Worm (Caenorhabditis elegans) whole organism, L1 larva: ENCODE data around the gene R10E4.9.
A peak's percentile ranks its signal among the peaks of the same experiment; 100 is the strongest.

Source experiments
- C16A3.4 ChIP-seq: fragments of 150-350 bp; optimal IDR thresholded peaks from 2 replicates; lab custom pipeline; 2014; ENCODE audit warnings: missing biosample characterization, missing genetic modification characterization
- C34B4.2 ChIP-seq: sonication (generic microtip); optimal IDR thresholded peaks from 2 replicates; lab custom pipeline; 2017; ENCODE audit warnings: mild to moderate bottlenecking, missing genetic modification characterization, missing compliant biosample characterization
- F16B12.6 ChIP-seq: fragments of 150-350 bp; optimal IDR thresholded peaks from 2 replicates; lab custom pipeline; 2014; ENCODE audit warnings: missing biosample characterization, missing genetic modification characterization
- Y116A8C.19 ChIP-seq: sonication (generic microtip); optimal IDR thresholded peaks from 2 replicates; lab custom pipeline; 2016; ENCODE audit warnings: missing compliant biosample characterization, missing genetic modification characterization, borderline replicate concordance
- aha-1 ChIP-seq: fragments of 150-350 bp; optimal IDR thresholded peaks from 2 replicates; lab custom pipeline; 2014; ENCODE audit warnings: missing biosample characterization, missing genetic modification characterization
- alr-1 ChIP-seq: fragments of 200-800 bp; sonication (Bioruptor generic); optimal IDR thresholded peaks from 2 replicates; lab custom pipeline; 2018; ENCODE audit warnings: borderline replicate concordance, mild to moderate bottlenecking, missing genetic modification characterization, missing compliant biosample characterization
- aly-2 ChIP-seq: fragments of 150-350 bp; optimal IDR thresholded peaks from 2 replicates; lab custom pipeline; 2014; ENCODE audit warnings: missing biosample characterization, missing genetic modification characterization
- blmp-1 ChIP-seq: fragments of 150-350 bp; optimal IDR thresholded peaks from 2 replicates; lab custom pipeline; 2014; ENCODE audit warnings: missing biosample characterization, missing genetic modification characterization
- ceh-8 ChIP-seq: fragments of 200-800 bp; sonication (Bioruptor generic); optimal IDR thresholded peaks from 2 replicates; lab custom pipeline; 2018; ENCODE audit warnings: mild to moderate bottlenecking, missing genetic modification characterization, moderate library complexity, missing compliant biosample characterization
- ceh-82 ChIP-seq, 3 experiments: fragments of 150-350 bp in 1 of 3; sonication (generic microtip) in 2 of 3; optimal IDR thresholded peaks; 2 replicates each; lab custom pipeline; 2014 to 2017; ENCODE audit warnings: missing biosample characterization in 3 of 3, missing genetic modification characterization in 3 of 3
- ceh-88 ChIP-seq: fragments of 200-800 bp; sonication (Bioruptor generic); IDR thresholded peaks from 2 replicates; pipeline ENCODE4 v1.3.6; 2022; ENCODE audit warnings: missing genetic modification characterization, missing compliant biosample characterization
- ceh-90 ChIP-seq: sonication (generic microtip); optimal IDR thresholded peaks from 2 replicates; lab custom pipeline; 2016; ENCODE audit warnings: missing genetic modification characterization, missing compliant biosample characterization
- dsc-1 ChIP-seq: sonication (generic microtip); optimal IDR thresholded peaks from 2 replicates; lab custom pipeline; 2016; ENCODE audit warnings: mild to moderate bottlenecking, missing genetic modification characterization, missing compliant biosample characterization
- efl-1 ChIP-seq, 4 experiments: fragments of 150-350 bp; optimal IDR thresholded peaks in 3 of 4; peaks in 1 of 4; 1 replicate in 1 of 4; 2 replicates in 3 of 4; lab custom pipeline; 2014; ENCODE audit warnings: missing biosample characterization in 2 of 4, missing genetic modification characterization in 2 of 4, missing genetic modification reagents in 2 of 4
- elt-2 ChIP-seq: sonication (generic microtip); optimal IDR thresholded peaks from 2 replicates; lab custom pipeline; 2016; ENCODE audit warnings: missing genetic modification characterization, mild to moderate bottlenecking, inconsistent platforms, missing compliant biosample characterization, missing genetic modification reagents
- elt-3 ChIP-seq, 6 experiments: fragments of 150-350 bp in 1 of 6; sonication (generic microtip); optimal IDR thresholded peaks; 2 replicates each; lab custom pipeline; 2017 to 2018; ENCODE audit warnings: missing biosample characterization in 6 of 6, missing genetic modification characterization in 6 of 6, inconsistent platforms in 1 of 6
- ets-5 ChIP-seq: fragments of 200-800 bp; sonication (Bioruptor generic); IDR thresholded peaks from 2 replicates; pipeline ENCODE4 v1.3.6; 2022; ENCODE audit warnings: missing genetic modification characterization, missing compliant biosample characterization
- fkh-4 ChIP-seq: sonication (generic microtip); optimal IDR thresholded peaks from 2 replicates; lab custom pipeline; 2016; ENCODE audit warnings: missing compliant biosample characterization, missing genetic modification characterization, borderline replicate concordance
- fkh-8 ChIP-seq: sonication (generic microtip); optimal IDR thresholded peaks from 2 replicates; lab custom pipeline; 2016; ENCODE audit warnings: mild to moderate bottlenecking, missing genetic modification characterization, missing compliant biosample characterization
- grh-1 ChIP-seq: fragments of 200-800 bp; sonication (Bioruptor generic); IDR thresholded peaks from 2 replicates; pipeline ENCODE4 v1.3.6; 2022; ENCODE audit warnings: missing genetic modification reagents, missing genetic modification characterization, missing compliant biosample characterization
- hlh-17 ChIP-seq: fragments of 200-800 bp; sonication (Bioruptor generic); optimal IDR thresholded peaks from 2 replicates; lab custom pipeline; 2018; ENCODE audit warnings: missing genetic modification characterization, mild to moderate bottlenecking, missing compliant biosample characterization, moderate library complexity, borderline replicate concordance
- hpl-2 ChIP-seq: fragments of 150-350 bp; optimal IDR thresholded peaks from 2 replicates; lab custom pipeline; 2014; ENCODE audit warnings: missing biosample characterization, missing genetic modification reagents, missing genetic modification characterization
- irx-1 ChIP-seq: sonication (generic microtip); optimal IDR thresholded peaks from 2 replicates; lab custom pipeline; 2016; ENCODE audit warnings: missing genetic modification characterization, missing compliant biosample characterization
- isw-1 ChIP-seq: fragments of 200-800 bp; sonication (Bioruptor generic); IDR thresholded peaks from 2 replicates; pipeline ENCODE4 v1.3.6; 2022; ENCODE audit warnings: missing genetic modification characterization, missing compliant biosample characterization
- lin-14 ChIP-seq: fragments of 200-800 bp; sonication (Bioruptor generic); optimal IDR thresholded peaks from 2 replicates; lab custom pipeline; 2018; ENCODE audit warnings: mild to moderate bottlenecking, missing genetic modification characterization, moderate library complexity, missing compliant biosample characterization
- lin-15B ChIP-seq: fragments of 150-350 bp; sonication (generic microtip); optimal IDR thresholded peaks from 3 replicates; lab custom pipeline; 2014; ENCODE audit warnings: missing biosample characterization, missing genetic modification characterization
- lin-39 ChIP-seq: fragments of 150-350 bp; optimal IDR thresholded peaks from 2 replicates; lab custom pipeline; 2014; ENCODE audit warnings: missing biosample characterization, missing genetic modification reagents, missing genetic modification characterization
- lir-3 ChIP-seq: sonication (generic microtip); optimal IDR thresholded peaks from 2 replicates; lab custom pipeline; 2016; ENCODE audit warnings: mild to moderate bottlenecking, missing genetic modification characterization, moderate library complexity, missing compliant biosample characterization; ENCODE audit not compliant: poor library complexity
- mab-9 ChIP-seq: fragments of 200-800 bp; sonication (Bioruptor generic); IDR thresholded peaks from 2 replicates; pipeline ENCODE4 v1.3.6; 2022; ENCODE audit warnings: missing genetic modification reagents, missing genetic modification characterization, missing compliant biosample characterization
- mdl-1 ChIP-seq, 2 experiments: fragments of 150-350 bp; optimal IDR thresholded peaks; 2 replicates each; lab custom pipeline; 2014 to 2017; ENCODE audit warnings: missing biosample characterization in 2 of 2, missing genetic modification characterization in 2 of 2, inconsistent platforms in 1 of 2
- mef-2 ChIP-seq: fragments of 150-350 bp; optimal IDR thresholded peaks from 2 replicates; lab custom pipeline; 2014; ENCODE audit warnings: missing biosample characterization, missing genetic modification characterization
- mep-1 ChIP-seq: fragments of 150-350 bp; optimal IDR thresholded peaks from 2 replicates; lab custom pipeline; 2014; ENCODE audit warnings: missing biosample characterization, missing genetic modification characterization
- nhr-11 ChIP-seq: fragments of 150-350 bp; optimal IDR thresholded peaks from 2 replicates; lab custom pipeline; 2014; ENCODE audit warnings: missing biosample characterization, missing genetic modification characterization
- nhr-19 ChIP-seq: fragments of 200-800 bp; sonication (Bioruptor generic); conservative IDR thresholded peaks from 2 replicates; pipeline ENCODE4 v1.3.6; 2022; ENCODE audit warnings: missing genetic modification characterization, missing compliant biosample characterization
- nhr-20 ChIP-seq: sonication (generic microtip); optimal IDR thresholded peaks from 2 replicates; lab custom pipeline; 2016; ENCODE audit warnings: mild to moderate bottlenecking, missing genetic modification characterization, missing compliant biosample characterization
- nhr-237 ChIP-seq: fragments of 150-350 bp; optimal IDR thresholded peaks from 2 replicates; lab custom pipeline; 2014; ENCODE audit warnings: missing biosample characterization, missing genetic modification characterization
- nhr-71 ChIP-seq: sonication (generic microtip); optimal IDR thresholded peaks from 2 replicates; lab custom pipeline; 2016; ENCODE audit warnings: mild to moderate bottlenecking, missing genetic modification characterization, moderate library complexity, missing compliant biosample characterization
- nhr-76 ChIP-seq: sonication (generic microtip); optimal IDR thresholded peaks from 2 replicates; lab custom pipeline; 2017; ENCODE audit warnings: missing biosample characterization, missing genetic modification characterization
- nhr-85 ChIP-seq: sonication (generic microtip); peaks from one replicate; lab custom pipeline; 2016; ENCODE audit warnings: missing genetic modification characterization, inconsistent platforms, missing compliant biosample characterization
- nhr-90 ChIP-seq: sonication (generic microtip); optimal IDR thresholded peaks from 2 replicates; lab custom pipeline; 2016; ENCODE audit warnings: mild to moderate bottlenecking, missing genetic modification characterization, missing compliant biosample characterization; ENCODE audit not compliant: poor library complexity
- rnt-1 ChIP-seq: sonication (generic microtip); optimal IDR thresholded peaks from 2 replicates; lab custom pipeline; 2016; ENCODE audit warnings: mild to moderate bottlenecking, missing genetic modification characterization, moderate library complexity, missing compliant biosample characterization
- skn-1 ChIP-seq: fragments of 150-350 bp; optimal IDR thresholded peaks from 2 replicates; lab custom pipeline; 2014; ENCODE audit warnings: missing biosample characterization, missing genetic modification characterization
- snpc-4 ChIP-seq: fragments of 150-350 bp; optimal IDR thresholded peaks from 2 replicates; lab custom pipeline; 2014; ENCODE audit warnings: missing biosample characterization, missing genetic modification characterization
- snu-23 ChIP-seq: sonication (generic microtip); optimal IDR thresholded peaks from 2 replicates; lab custom pipeline; 2016; ENCODE audit warnings: missing genetic modification characterization, missing compliant biosample characterization
- sup-37 ChIP-seq: fragments of 200-800 bp; sonication (Bioruptor generic); optimal IDR thresholded peaks from 2 replicates; lab custom pipeline; 2018; ENCODE audit warnings: mild to moderate bottlenecking, missing genetic modification characterization, missing compliant biosample characterization
- swsn-7 ChIP-seq: sonication (generic microtip); optimal IDR thresholded peaks from 2 replicates; lab custom pipeline; 2016; ENCODE audit warnings: missing genetic modification characterization, missing compliant biosample characterization
- unc-130 ChIP-seq: fragments of 150-350 bp; optimal IDR thresholded peaks from 2 replicates; lab custom pipeline; 2017; ENCODE audit warnings: missing biosample characterization, missing genetic modification characterization, inconsistent platforms
- unc-86 ChIP-seq: sonication (generic microtip); optimal IDR thresholded peaks from 2 replicates; lab custom pipeline; 2016; ENCODE audit warnings: missing genetic modification characterization, missing compliant biosample characterization
- unc-98 ChIP-seq: fragments of 200-800 bp; sonication (Bioruptor generic); IDR thresholded peaks from 2 replicates; pipeline ENCODE4 v1.3.6; 2022; ENCODE audit warnings: missing genetic modification characterization, missing compliant biosample characterization
- ztf-4 ChIP-seq: fragments of 150-350 bp; optimal IDR thresholded peaks from 2 replicates; lab custom pipeline; 2014; ENCODE audit warnings: missing biosample characterization, missing genetic modification characterization

The R10E4.9 gene

ce11 chrIII:4269220-4269935, 32.8 kb downstream of the R10E4.9 start, which contains the start of the genes sftb-1 and R10E4.1 (continued):
- peak; percentile 55 for TF ChIP-seq isw-1 (GFP tag; lab: Robert Waterston, UW)
- peak; percentile 6 for TF ChIP-seq blmp-1
- 0 out of 2 replicates have a peak, but pooled peaks have one; percentile 15 for TF ChIP-seq ceh-88 (GFP tag; lab: Robert Waterston, UW)
- TF ChIP-seq irx-1 = peak; percentile 70
- TF ChIP-seq nhr-19 (GFP tag; lab: Robert Waterston, UW) = peak; percentile 81
- peak; percentile 80 for TF ChIP-seq swsn-7 (tag; lab: Kevin White, UChicago)
- no peak for TF ChIP-seq C34B4.2 (tag; lab: Kevin White, UChicago)
- 0 out of 2 replicates have a peak, but pooled peaks have one; percentile 18 for TF ChIP-seq mab-9 (GFP tag; lab: Robert Waterston, UW)
- peak; percentile 69 to 80 for TF ChIP-seq efl-1 (optimal IDR thresholded peaks at IDR 0.05; lab: Kevin White, UChicago)
- peak; percentile 75 to 97 for TF ChIP-seq efl-1 (GFP tag; optimal IDR thresholded peaks at IDR 0.05 in 1 of 2; lab: Kevin White, UChicago)
- peak; percentile 61 for TF ChIP-seq unc-130 (tag; lab: Kevin White, UChicago)
- TF ChIP-seq alr-1 (tag; lab: Kevin White, UChicago) = no peak
- TF ChIP-seq ets-5 (GFP tag; lab: Robert Waterston, UW) = no peak
- TF ChIP-seq lir-3 (tag; lab: Kevin White, UChicago) = no peak
- TF ChIP-seq nhr-11 (tag; lab: Kevin White, UChicago) = peak; percentile 22
- TF ChIP-seq nhr-76 (tag; lab: Kevin White, UChicago) = no peak
- TF ChIP-seq ztf-4 (tag; lab: Kevin White, UChicago) = no peak
- peak; percentile 6 for TF ChIP-seq ceh-8 (GFP tag; lab: Kevin White, UChicago)
- peak; percentile 85 for TF ChIP-seq snu-23 (GFP tag; lab: Kevin White, UChicago)
- TF ChIP-seq lin-14 (GFP tag; lab: Kevin White, UChicago) = peak; percentile 78
- peak; percentile 29 for TF ChIP-seq aly-2 (tag; lab: Kevin White, UChicago)
- TF ChIP-seq hpl-2 (GFP tag; lab: Kevin White, UChicago) = peak; percentile 22
- TF ChIP-seq grh-1 = 0 out of 2 replicates have a peak, but pooled peaks have one; percentile 40
- no peak for TF ChIP-seq hlh-17
- peak; percentile 62 for TF ChIP-seq fkh-8
- peak; percentile 85 for TF ChIP-seq rnt-1
- TF ChIP-seq mef-2 (tag; lab: Kevin White, UChicago) = no peak
- peak; percentile 74 for TF ChIP-seq dsc-1
- TF ChIP-seq snpc-4 (tag; lab: Kevin White, UChicago) = peak; percentile 58
- TF ChIP-seq mep-1 (tag; lab: Kevin White, UChicago) = peak; percentile 90
- TF ChIP-seq ceh-82 (tag; optimal IDR thresholded peaks at IDR 0.05; lab: Kevin White, UChicago) = peak; percentile 76 to 77 (median 77)
- no peak for TF ChIP-seq ceh-90 (tag; lab: Kevin White, UChicago)
- peak; percentile 70 for TF ChIP-seq F16B12.6 (tag; lab: Kevin White, UChicago)
- peak; percentile 30 for TF ChIP-seq lin-15B (tag; lab: Kevin White, UChicago)
- TF ChIP-seq elt-3 (tag; optimal IDR thresholded peaks at IDR 0.05; lab: Kevin White, UChicago) = peak in 2 of 6 experiments; percentile 29 to 49
- no peak for TF ChIP-seq nhr-237 (tag; lab: Kevin White, UChicago)
- TF ChIP-seq nhr-20 (tag; lab: Kevin White, UChicago) = peak; percentile 80
- TF ChIP-seq nhr-71 (tag; lab: Kevin White, UChicago) = peak; percentile 87
- peak; percentile 62 for TF ChIP-seq lin-39 (tag; lab: Kevin White, UChicago)
- TF ChIP-seq nhr-90 (tag; lab: Kevin White, UChicago) = peak; percentile 77
- no peak for TF ChIP-seq aha-1 (tag; lab: Kevin White, UChicago)
- TF ChIP-seq elt-2 (tag; lab: Kevin White, UChicago) = peak; percentile 13
- peak; percentile 88 for TF ChIP-seq nhr-85
- peak; percentile 66 for TF ChIP-seq unc-86 (tag; lab: Kevin White, UChicago)
- TF ChIP-seq sup-37 = no peak
- TF ChIP-seq C16A3.4 = peak; percentile 75
- no peak for TF ChIP-seq Y116A8C.19 (tag; lab: Kevin White, UChicago)
- TF ChIP-seq mdl-1 (tag; optimal IDR thresholded peaks at IDR 0.05; lab: Kevin White, UChicago) = peak in 1 of 2 experiments; percentile 64
- TF ChIP-seq fkh-4 (tag; lab: Kevin White, UChicago) = no peak
- TF ChIP-seq skn-1 (tag; lab: Kevin White, UChicago) = peak; percentile 72
- TF ChIP-seq unc-98 (GFP tag; lab: Robert Waterston, UW) = no peak
